Fruit fly (Drosophila melanogaster): Measurements from ENCODE around the gene Crz.

dm6 chr3R:14329549-14329948 lies 14.9 kb downstream of the Crz start:
- TF ChIP-seq jim (GFP tag; optimal IDR thresholded peaks at IDR 0.05) (no peak), Abd-B (GFP tag; optimal IDR thresholded peaks at IDR 0.05) (no peak), foxo (GFP tag; optimal IDR thresholded peaks at IDR 0.05) (no peak), Hnf4 (GFP tag; optimal IDR thresholded peaks at IDR 0.05) (no peak), pan (optimal IDR thresholded peaks at IDR 0.05) (no peak), usp (GFP tag; optimal IDR thresholded peaks at IDR 0.05) (no peak)

All from whole organism, wandering third instar larva.